Worm (Caenorhabditis elegans): ENCODE measurements around the gene C02F5.14.

DNA sequence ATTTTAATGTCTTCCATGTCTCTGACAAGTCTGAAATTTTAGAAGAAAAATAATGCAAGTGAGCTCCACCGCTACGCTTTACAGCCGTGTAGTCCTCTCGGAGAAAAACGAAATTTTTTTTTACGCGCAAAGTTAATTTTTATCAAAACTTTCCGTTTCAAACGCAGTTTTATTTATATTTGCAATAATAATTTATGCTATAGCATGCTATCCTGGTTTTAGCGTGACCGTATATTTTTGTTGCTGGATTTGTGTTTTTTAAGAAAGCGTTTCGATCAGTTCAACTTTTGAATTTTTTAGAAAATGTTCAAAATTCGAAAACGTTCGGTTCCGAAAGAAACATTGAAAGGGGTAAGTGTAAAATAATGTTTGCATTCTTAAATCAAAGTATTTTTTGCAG, 43.6 kb downstream of the C02F5.14 start, which contains the start of gene C50C3.1:
- TF ChIP-seq mep-1 (tag; optimal IDR thresholded peaks at IDR 0.05): no peak
- no peak for TF ChIP-seq zip-4 (GFP tag; optimal IDR thresholded peaks at IDR 0.05)
- TF ChIP-seq unc-62 (GFP tag; optimal IDR thresholded peaks at IDR 0.05): no peak
- no peak for TF ChIP-seq lir-3 (tag; optimal IDR thresholded peaks at IDR 0.05; ENCODE audit: poor library complexity)
- TF ChIP-seq unc-130 (tag; optimal IDR thresholded peaks at IDR 0.05): no peak
- no peak for TF ChIP-seq pqm-1 (tag; optimal IDR thresholded peaks at IDR 0.05)
- TF ChIP-seq blmp-1 (tag; optimal IDR thresholded peaks at IDR 0.05): no peak
- TF ChIP-seq egl-27 (tag; optimal IDR thresholded peaks at IDR 0.05): no peak
- no peak for TF ChIP-seq elt-3 (tag; optimal IDR thresholded peaks at IDR 0.05)
- TF ChIP-seq tlp-1 (tag; optimal IDR thresholded peaks at IDR 0.05): no peak
- no peak for TF ChIP-seq fkh-10 (GFP tag; optimal IDR thresholded peaks at IDR 0.05)

All from whole organism, L1 larva.